Worm (Caenorhabditis elegans): ENCODE data around the gene dct-11.

DNA sequence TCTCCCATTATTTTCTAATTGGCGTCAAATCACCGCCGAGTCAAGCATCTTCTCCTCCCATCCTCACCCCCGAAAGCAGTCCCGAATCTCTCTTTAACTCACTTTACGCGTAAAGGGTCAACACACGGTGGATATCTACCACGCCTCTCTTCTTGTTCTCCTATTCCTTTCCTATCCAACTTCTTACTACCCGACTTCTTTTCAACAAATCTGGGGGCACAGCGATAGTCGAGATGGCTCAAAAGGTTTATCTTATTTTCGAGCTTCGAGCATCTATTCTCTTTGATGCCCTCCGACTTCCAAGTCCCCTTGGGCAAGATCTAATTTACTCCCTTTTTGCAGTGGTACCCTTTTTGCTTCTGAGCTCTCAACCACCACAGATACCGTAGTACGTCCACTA lies 19.6 kb upstream of the dct-11 start:
- TF ChIP-seq nhr-71 (tag; optimal IDR thresholded peaks at IDR 0.05) (no peak), jun-1 (tag; optimal IDR thresholded peaks at IDR 0.05) (no peak), unc-62 (GFP tag; optimal IDR thresholded peaks at IDR 0.05) (no peak), mef-2 (tag; optimal IDR thresholded peaks at IDR 0.05) (no peak), mep-1 (tag; optimal IDR thresholded peaks at IDR 0.05) (no peak), Y116A8C.19 (tag; optimal IDR thresholded peaks at IDR 0.05; ENCODE audit: borderline replicate concordance) (no peak)

Measured in whole organism, L1 larva.